Fruit fly (Drosophila melanogaster) whole organism: ENCODE data around the gene IFT52.

Experiments used
- Dll ChIP-seq: fragments of >200 bp; optimal IDR thresholded peaks from 2 replicates; lab custom pipeline; 2017
- pan ChIP-seq: fragments of >200 bp; optimal IDR thresholded peaks from 2 replicates; lab custom pipeline; 2017
- psq ChIP-seq: fragments of >200 bp; optimal IDR thresholded peaks from 2 replicates; lab custom pipeline; 2017
- usp ChIP-seq: fragments of >200 bp; optimal IDR thresholded peaks from 2 replicates; lab custom pipeline; 2017; ENCODE audit warnings: missing biosample characterization, missing genetic modification characterization, mixed read lengths

DNA sequence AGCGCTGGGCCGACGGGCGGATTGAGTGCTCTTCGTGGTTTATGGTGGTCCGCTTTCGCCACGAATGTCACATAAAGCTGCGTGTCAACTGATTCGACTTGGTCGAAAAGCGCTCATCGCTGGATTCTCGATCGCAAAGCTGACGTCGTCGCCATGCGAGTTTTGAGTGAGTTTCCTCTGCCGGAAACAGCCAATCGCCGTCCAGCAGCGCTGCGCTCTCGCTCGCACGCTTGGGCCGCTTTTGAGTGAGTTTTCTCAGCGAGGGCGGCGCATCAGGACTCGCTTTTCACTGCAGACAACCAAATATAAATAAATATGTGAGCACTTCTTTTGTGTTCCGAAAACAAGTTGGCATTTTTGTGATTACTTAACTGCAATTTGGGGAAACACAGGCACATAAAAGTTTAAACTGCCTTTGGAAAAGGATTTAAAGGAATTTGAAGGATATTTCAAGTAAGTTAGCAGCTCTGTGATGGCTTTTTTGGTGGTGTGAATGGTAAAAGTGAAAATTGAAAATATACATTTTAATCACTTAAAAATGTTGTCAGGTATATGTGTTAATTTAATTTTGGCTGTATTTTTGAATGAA, 10.3 kb downstream of the IFT52 start, which contains the start of gene eya:
- no peak for TF ChIP-seq Dll (lab: Kevin White, UChicago)
- TF ChIP-seq usp (GFP tag; lab: Kevin White, UChicago) = no peak
- no peak for TF ChIP-seq psq
- TF ChIP-seq pan (lab: Kevin White, UChicago) = no peak
